Fruit fly (Drosophila melanogaster) whole organism, wandering third instar larva: ENCODE measurements around the gene CG15814.

Source experiments
- Abd-B ChIP-seq: fragments of >200 bp; optimal IDR thresholded peaks from 2 replicates; lab custom pipeline; 2017; ENCODE audit warnings: missing biosample characterization, missing genetic modification characterization
- CG32264 ChIP-seq: fragments of 200-800 bp; sonication (Bioruptor generic); optimal IDR thresholded peaks from 2 replicates; lab custom pipeline; 2016; ENCODE audit warnings: missing biosample characterization, missing genetic modification characterization
- CG9705 ChIP-seq: fragments of 200-800 bp; sonication (Bioruptor generic); optimal IDR thresholded peaks from 2 replicates; lab custom pipeline; 2018; ENCODE audit warnings: missing biosample characterization, mild to moderate bottlenecking, missing genetic modification characterization
- CrebA ChIP-seq: fragments of 200-800 bp; sonication (Bioruptor generic); optimal IDR thresholded peaks from 2 replicates; lab custom pipeline; 2016; ENCODE audit warnings: missing biosample characterization, mild to moderate bottlenecking, missing genetic modification characterization, borderline replicate concordance
- Dfd ChIP-seq: fragments of >200 bp; optimal IDR thresholded peaks from 2 replicates; lab custom pipeline; 2017; ENCODE audit warnings: missing biosample characterization, missing genetic modification characterization
- GATAd ChIP-seq: sonication (Bioruptor generic); optimal IDR thresholded peaks from 2 replicates; lab custom pipeline; 2016; ENCODE audit warnings: missing biosample characterization, missing genetic modification characterization
- Hnf4 ChIP-seq: fragments of 200-800 bp; sonication (Bioruptor generic); optimal IDR thresholded peaks from 2 replicates; lab custom pipeline; 2016; ENCODE audit warnings: missing biosample characterization, mild to moderate bottlenecking, missing genetic modification characterization
- Hr83 ChIP-seq: fragments of 200-300 bp; sonication (Bioruptor generic); optimal IDR thresholded peaks from 2 replicates; lab custom pipeline; 2016; ENCODE audit warnings: missing biosample characterization, mild to moderate bottlenecking, missing genetic modification characterization, moderate library complexity; ENCODE audit not compliant: poor library complexity, severe bottlenecking
- Jra ChIP-seq: sonication (Bioruptor generic); optimal IDR thresholded peaks from 2 replicates; lab custom pipeline; 2016; ENCODE audit warnings: missing biosample characterization, missing genetic modification characterization
- Myc ChIP-seq: fragments of >200 bp; optimal IDR thresholded peaks from 2 replicates; lab custom pipeline; 2017
- N ChIP-seq: fragments of >200 bp; optimal IDR thresholded peaks from 2 replicates; lab custom pipeline; 2018; ENCODE audit warnings: missing biosample characterization, missing external identifiers, missing genetic modification characterization
- OdsH ChIP-seq: fragments of 200-800 bp; sonication (Bioruptor generic); optimal IDR thresholded peaks from 2 replicates; lab custom pipeline; 2016; ENCODE audit warnings: missing biosample characterization, mild to moderate bottlenecking, missing genetic modification characterization
- Rel ChIP-seq, 2 experiments: fragments of 200-800 bp; sonication (Bioruptor generic) in 1 of 2; optimal IDR thresholded peaks; 2 replicates in 1 of 2; 3 replicates in 1 of 2; lab custom pipeline; 2016 to 2019; ENCODE audit warnings: mild to moderate bottlenecking in 2 of 2, missing biosample characterization in 2 of 2, missing genetic modification characterization in 2 of 2, moderate library complexity in 1 of 2
- Sp1 ChIP-seq: fragments of 200-800 bp; sonication (Bioruptor generic); optimal IDR thresholded peaks from 3 replicates; lab custom pipeline; 2019; ENCODE audit warnings: missing biosample characterization, mild to moderate bottlenecking, missing genetic modification characterization, moderate library complexity
- Vsx2 ChIP-seq: fragments of 200-300, 225-300 bp; sonication (Bioruptor generic); optimal IDR thresholded peaks from 2 replicates; lab custom pipeline; 2018; ENCODE audit warnings: missing biosample characterization, missing genetic modification characterization; ENCODE audit not compliant: partially characterized antibody
- br ChIP-seq: fragments of 200-800 bp; sonication (Bioruptor generic); optimal IDR thresholded peaks from 2 replicates; lab custom pipeline; 2016; ENCODE audit warnings: missing biosample characterization, missing genetic modification characterization
- brk ChIP-seq: fragments of 200-800 bp; sonication (Bioruptor generic); optimal IDR thresholded peaks from 2 replicates; lab custom pipeline; 2016; ENCODE audit warnings: missing biosample characterization, mild to moderate bottlenecking, missing genetic modification characterization
- dl ChIP-seq, 2 experiments: fragments of 175-275, 200-275 bp in 1 of 2; fragments of 200-275 bp in 1 of 2; sonication (Bioruptor generic); optimal IDR thresholded peaks; lab custom pipeline; 2018; ENCODE audit warnings: mild to moderate bottlenecking in 2 of 2, missing biosample characterization in 2 of 2, missing genetic modification characterization in 2 of 2, moderate library complexity in 2 of 2; ENCODE audit not compliant: partially characterized antibody in 2 of 2, insufficient read depth in 1 of 2
- dmrt93B ChIP-seq: fragments of 200-800 bp; sonication (Bioruptor generic); optimal IDR thresholded peaks from 2 replicates; lab custom pipeline; 2018; ENCODE audit warnings: missing biosample characterization, mild to moderate bottlenecking, missing genetic modification characterization
- dsf ChIP-seq: sonication (Bioruptor generic); optimal IDR thresholded peaks from 2 replicates; lab custom pipeline; 2016; ENCODE audit warnings: missing biosample characterization, missing genetic modification characterization, borderline replicate concordance
- ey ChIP-seq: fragments of 200-800 bp; sonication (Bioruptor generic); optimal IDR thresholded peaks from 2 replicates; lab custom pipeline; 2016; ENCODE audit warnings: missing biosample characterization, missing genetic modification characterization
- foxo ChIP-seq, 2 experiments: fragments of 200-800 bp; sonication (Bioruptor generic); optimal IDR thresholded peaks; 2 replicates in 1 of 2; 3 replicates in 1 of 2; lab custom pipeline; 2016 to 2017; ENCODE audit warnings: missing biosample characterization in 2 of 2, missing genetic modification characterization in 2 of 2
- h ChIP-seq: fragments of 200-800 bp; sonication (Bioruptor generic); optimal IDR thresholded peaks from 3 replicates; lab custom pipeline; 2016; ENCODE audit warnings: missing biosample characterization, mild to moderate bottlenecking, missing genetic modification characterization
- lola ChIP-seq: fragments of >200 bp; optimal IDR thresholded peaks from 2 replicates; lab custom pipeline; 2017; ENCODE audit warnings: missing biosample characterization, missing genetic modification characterization
- pan ChIP-seq: fragments of >200 bp; optimal IDR thresholded peaks from 2 replicates; lab custom pipeline; 2017
- psq ChIP-seq: fragments of 200-800 bp; sonication (Bioruptor generic); optimal IDR thresholded peaks from 3 replicates; lab custom pipeline; 2017; ENCODE audit warnings: missing biosample characterization, mild to moderate bottlenecking, missing genetic modification characterization, moderate library complexity
- rgr ChIP-seq: fragments of 200-800 bp; sonication (Bioruptor generic); optimal IDR thresholded peaks from 3 replicates; lab custom pipeline; 2016; ENCODE audit warnings: missing biosample characterization, mild to moderate bottlenecking, missing genetic modification characterization
- sage ChIP-seq: fragments of 200-800 bp; sonication (Bioruptor generic); optimal IDR thresholded peaks from 2 replicates; lab custom pipeline; 2016; ENCODE audit warnings: missing biosample characterization, mild to moderate bottlenecking, missing genetic modification characterization
- sv ChIP-seq: fragments of 200-800 bp; sonication (Bioruptor generic); optimal IDR thresholded peaks from 3 replicates; lab custom pipeline; 2016; ENCODE audit warnings: missing biosample characterization, missing genetic modification characterization
- tai ChIP-seq: sonication (Bioruptor generic); optimal IDR thresholded peaks from 2 replicates; lab custom pipeline; 2016; ENCODE audit warnings: missing biosample characterization, missing genetic modification characterization
- usp ChIP-seq: fragments of >200 bp; optimal IDR thresholded peaks from 2 replicates; lab custom pipeline; 2017; ENCODE audit warnings: missing biosample characterization, missing genetic modification characterization
- woc ChIP-seq: sonication (Bioruptor generic); optimal IDR thresholded peaks from 2 replicates; lab custom pipeline; 2016; ENCODE audit warnings: missing biosample characterization, mild to moderate bottlenecking, missing genetic modification characterization

CG15814 gene

dm6 chrX:17884567-17884966 is 34.4 kb upstream of the CG15814 start:
- TF ChIP-seq N = no peak
- no peak for TF ChIP-seq Rel (GFP tag; optimal IDR thresholded peaks at IDR 0.05; lab: Kevin White, UChicago)
- TF ChIP-seq Rel (tag; optimal IDR thresholded peaks at IDR 0.05; lab: Kevin White, UChicago) = no peak
- no peak for TF ChIP-seq CG32264 (GFP tag; lab: Kevin White, UChicago)
- TF ChIP-seq dmrt93B = no peak
- no peak for TF ChIP-seq pan (lab: Kevin White, UChicago)
- no peak for TF ChIP-seq Sp1 (GFP tag; lab: Kevin White, UChicago)
- no peak for TF ChIP-seq CG9705 (GFP tag; lab: Kevin White, UChicago)
- TF ChIP-seq dsf (GFP tag; lab: Kevin White, UChicago) = no peak
- no peak for TF ChIP-seq lola
- no peak for TF ChIP-seq dl (GFP tag; optimal IDR thresholded peaks at IDR 0.05; lab: Kevin White, UChicago; ENCODE audit: insufficient read depth in 1 of 2, partially characterized antibody in 2 of 2)
- no peak for TF ChIP-seq usp (GFP tag; lab: Kevin White, UChicago)
- TF ChIP-seq CrebA (GFP tag; lab: Kevin White, UChicago) = no peak
- no peak for TF ChIP-seq Myc
- TF ChIP-seq OdsH (GFP tag; lab: Kevin White, UChicago) = no peak

dm6 chrX:17883418-17883817 is 33.3 kb upstream of the CG15814 start, which contains the start of gene CG12985:
TSS of gene CG12985 (plus strand) at chrX:17883718.
- TF ChIP-seq ey (GFP tag; lab: Kevin White, UChicago) (no peak), rgr (GFP tag; lab: Kevin White, UChicago) (no peak), pan (lab: Kevin White, UChicago) (no peak), Vsx2 (no peak), woc (no peak), sv (GFP tag; lab: Kevin White, UChicago) (no peak), Rel (GFP tag; optimal IDR thresholded peaks at IDR 0.05; lab: Kevin White, UChicago) (no peak), Rel (tag; optimal IDR thresholded peaks at IDR 0.05; lab: Kevin White, UChicago) (no peak), Hr83 (GFP tag; lab: Kevin White, UChicago) (no peak), Abd-B (GFP tag; lab: Kevin White, UChicago) (no peak), tai (GFP tag; lab: Kevin White, UChicago) (no peak), Dfd (GFP tag; lab: Kevin White, UChicago) (no peak), Hnf4 (GFP tag; lab: Kevin White, UChicago) (no peak), Sp1 (GFP tag; lab: Kevin White, UChicago) (no peak), foxo (GFP tag; optimal IDR thresholded peaks at IDR 0.05; lab: Kevin White, UChicago) (no peak), br (GFP tag; lab: Kevin White, UChicago) (no peak), GATAd (GFP tag; lab: Kevin White, UChicago) (no peak), dmrt93B (no peak), OdsH (GFP tag; lab: Kevin White, UChicago) (no peak), h (no peak)

- TF ChIP-seq Vsx2 (no peak), Myc (no peak), CG32264 (GFP tag; lab: Kevin White, UChicago) (no peak), dsf (GFP tag; lab: Kevin White, UChicago) (no peak), Jra (GFP tag; lab: Kevin White, UChicago) (no peak), CG9705 (GFP tag; lab: Kevin White, UChicago) (no peak), brk (GFP tag; lab: Kevin White, UChicago) (no peak), ey (GFP tag; lab: Kevin White, UChicago) (no peak), Hr83 (GFP tag; lab: Kevin White, UChicago) (no peak), Sp1 (GFP tag; lab: Kevin White, UChicago) (no peak), sage (GFP tag; lab: Kevin White, UChicago) (no peak), psq (GFP tag; lab: Kevin White, UChicago) (no peak)
Measured at dm6 chrX:17882769-17883168, 32.6 kb upstream of the CG15814 start.
